In genomic region chr3R:14397927-14398326, dm6 we compare ENCODE assay signal across 3 fruit fly cellular contexts.
A peak's percentile ranks its signal among the peaks of the same experiment; 100 is the strongest.
TF ChIP-seq lines count a peak whose summit lies in the region.

No protein-coding gene starts in this region.

TF ChIP-seq in whole organism, prepupa, 60 proteins besides CTCF, POLR2A, EP300 and RAD21:
- TF ChIP-seq cyc (GFP tag; optimal IDR thresholded peaks at IDR 0.05; lab: Kevin White, UChicago) (peak; percentile 65), Met (GFP tag; optimal IDR thresholded peaks at IDR 0.05; lab: Kevin White, UChicago) (peak; percentile 10), Eip75B (GFP tag; optimal IDR thresholded peaks at IDR 0.05; lab: Kevin White, UChicago) (peak; percentile 24), OdsH (GFP tag; optimal IDR thresholded peaks at IDR 0.05; lab: Kevin White, UChicago) (peak; percentile 0), CG6808 (GFP tag; optimal IDR thresholded peaks at IDR 0.05; lab: Kevin White, UChicago) (peak; percentile 20), lz (GFP tag; optimal IDR thresholded peaks at IDR 0.05; lab: Kevin White, UChicago) (peak; percentile 48), Eip78C (GFP tag; lab: Kevin White, UChicago) (peak; percentile 35), CG6792 (GFP tag; optimal IDR thresholded peaks at IDR 0.05; lab: Kevin White, UChicago) (peak; percentile 10), CG34406 (GFP tag; optimal IDR thresholded peaks at IDR 0.05; lab: Kevin White, UChicago) (peak; percentile 12), Hr39 (GFP tag; optimal IDR thresholded peaks at IDR 0.05; lab: Kevin White, UChicago) (peak; percentile 13), CG6854 (GFP tag; optimal IDR thresholded peaks at IDR 0.05; lab: Kevin White, UChicago) (peak; percentile 18), CG8319 (GFP tag; optimal IDR thresholded peaks at IDR 0.05; lab: Kevin White, UChicago) (peak; percentile 21), fd59A (GFP tag; optimal IDR thresholded peaks at IDR 0.05; lab: Kevin White, UChicago) (no peak), CG11294 (GFP tag; IDR thresholded peaks at IDR 0.05; lab: Robert Waterston, UW) (no peak), Eip93F (GFP tag; optimal IDR thresholded peaks at IDR 0.05; lab: Kevin White, UChicago) (peak; percentile 52), CG11902 (GFP tag; optimal IDR thresholded peaks at IDR 0.05; lab: Kevin White, UChicago) (no peak), Blimp-1 (GFP tag; optimal IDR thresholded peaks at IDR 0.05; lab: Kevin White, UChicago) (peak; percentile 88), Ets21C (GFP tag; optimal IDR thresholded peaks at IDR 0.05; lab: Kevin White, UChicago) (peak; percentile 24), Smox (GFP tag; optimal IDR thresholded peaks at IDR 0.05; lab: Kevin White, UChicago) (no peak), dsx (GFP tag; optimal IDR thresholded peaks at IDR 0.05; lab: Kevin White, UChicago; ENCODE audit: poor library complexity, severe bottlenecking) (no peak), salr (GFP tag; optimal IDR thresholded peaks at IDR 0.05; lab: Kevin White, UChicago) (no peak), CG7368 (GFP tag; optimal IDR thresholded peaks at IDR 0.05; lab: Kevin White, UChicago) (no peak), esn (GFP tag; optimal IDR thresholded peaks at IDR 0.05; lab: Kevin White, UChicago) (peak; percentile 60), topi (GFP tag; optimal IDR thresholded peaks at IDR 0.05; lab: Kevin White, UChicago) (peak; percentile 36), CG3919 (GFP tag; optimal IDR thresholded peaks at IDR 0.05; lab: Kevin White, UChicago) (peak; percentile 33), CG1621 (tag; optimal IDR thresholded peaks at IDR 0.05; lab: Kevin White, UChicago) (no peak)

TF ChIP-seq in whole organism, pupa, 21 proteins besides CTCF, POLR2A, EP300 and RAD21:
- TF ChIP-seq D1 (tag; optimal IDR thresholded peaks at IDR 0.05; lab: Kevin White, UChicago) = no peak
- peak; percentile 4 for TF ChIP-seq CG17806 (tag; optimal IDR thresholded peaks at IDR 0.05; lab: Kevin White, UChicago)
- no peak for TF ChIP-seq EcR (GFP tag; optimal IDR thresholded peaks at IDR 0.05; lab: Kevin White, UChicago)
- TF ChIP-seq CG32121 (GFP tag; IDR thresholded peaks at IDR 0.05; lab: Robert Waterston, UW) = no peak
- TF ChIP-seq CG8159 (tag; optimal IDR thresholded peaks at IDR 0.05; lab: Kevin White, UChicago) = peak; percentile 46
- no peak for TF ChIP-seq Ets98B (GFP tag; IDR thresholded peaks at IDR 0.05; lab: Robert Waterston, UW)
- TF ChIP-seq Pif1A (GFP tag; optimal IDR thresholded peaks at IDR 0.05; lab: Kevin White, UChicago) = no peak
- TF ChIP-seq rn (GFP tag; IDR thresholded peaks at IDR 0.05; lab: Robert Waterston, UW) = no peak
- no peak for TF ChIP-seq CG12605 (GFP tag; IDR thresholded peaks at IDR 0.05; lab: Robert Waterston, UW)
- TF ChIP-seq gl (tag; optimal IDR thresholded peaks at IDR 0.05; lab: Kevin White, UChicago) = no peak
- TF ChIP-seq CG14655 (GFP tag; optimal IDR thresholded peaks at IDR 0.05; lab: Kevin White, UChicago) = no peak
- peak; percentile 15 for TF ChIP-seq Snoo (tag; optimal IDR thresholded peaks at IDR 0.05; lab: Kevin White, UChicago)

TF ChIP-seq in whole organism, wandering third instar larva, 38 proteins besides CTCF, POLR2A, EP300 and RAD21:
- TF ChIP-seq foxo (GFP tag; optimal IDR thresholded peaks at IDR 0.05; lab: Kevin White, UChicago) (peak in 1 of 2 experiments; percentile 64), lola (GFP tag; optimal IDR thresholded peaks at IDR 0.05; lab: Kevin White, UChicago) (no peak), Abd-B (GFP tag; optimal IDR thresholded peaks at IDR 0.05; lab: Kevin White, UChicago) (no peak), Hr83 (GFP tag; optimal IDR thresholded peaks at IDR 0.05; lab: Kevin White, UChicago; ENCODE audit: poor library complexity, severe bottlenecking) (no peak), sv (GFP tag; optimal IDR thresholded peaks at IDR 0.05; lab: Kevin White, UChicago) (no peak), rgr (GFP tag; optimal IDR thresholded peaks at IDR 0.05; lab: Kevin White, UChicago) (no peak), dmrt93B (GFP tag; optimal IDR thresholded peaks at IDR 0.05; lab: Kevin White, UChicago) (peak; percentile 59), ey (GFP tag; optimal IDR thresholded peaks at IDR 0.05; lab: Kevin White, UChicago) (no peak), Myc (optimal IDR thresholded peaks at IDR 0.05; lab: Kevin White, UChicago) (no peak), h (GFP tag; optimal IDR thresholded peaks at IDR 0.05; lab: Kevin White, UChicago) (no peak), Mio (GFP tag; optimal IDR thresholded peaks at IDR 0.05; lab: Kevin White, UChicago) (no peak), Dfd (GFP tag; optimal IDR thresholded peaks at IDR 0.05; lab: Kevin White, UChicago) (no peak), GATAd (GFP tag; optimal IDR thresholded peaks at IDR 0.05; lab: Kevin White, UChicago) (no peak), OdsH (GFP tag; optimal IDR thresholded peaks at IDR 0.05; lab: Kevin White, UChicago) (peak; percentile 35), Hr78 (GFP tag; optimal IDR thresholded peaks at IDR 0.05; lab: Kevin White, UChicago) (no peak), woc (GFP tag; optimal IDR thresholded peaks at IDR 0.05; lab: Kevin White, UChicago) (no peak), Rel (GFP tag; optimal IDR thresholded peaks at IDR 0.05; lab: Kevin White, UChicago) (no peak), Rel (tag; optimal IDR thresholded peaks at IDR 0.05; lab: Kevin White, UChicago) (no peak), Jra (GFP tag; optimal IDR thresholded peaks at IDR 0.05; lab: Kevin White, UChicago) (no peak), N (GFP tag; optimal IDR thresholded peaks at IDR 0.05; lab: Kevin White, UChicago) (no peak), HLH106 (tag; optimal IDR thresholded peaks at IDR 0.05; lab: Kevin White, UChicago) (peak; percentile 65), brk (GFP tag; optimal IDR thresholded peaks at IDR 0.05; lab: Kevin White, UChicago) (no peak), CrebA (GFP tag; optimal IDR thresholded peaks at IDR 0.05; lab: Kevin White, UChicago; ENCODE audit: borderline replicate concordance) (no peak), Dif (GFP tag; optimal IDR thresholded peaks at IDR 0.05; lab: Kevin White, UChicago; ENCODE audit: partially characterized antibody) (no peak), psq (GFP tag; optimal IDR thresholded peaks at IDR 0.05; lab: Kevin White, UChicago) (no peak), sage (GFP tag; optimal IDR thresholded peaks at IDR 0.05; lab: Kevin White, UChicago) (peak; percentile 40), Sp1 (GFP tag; optimal IDR thresholded peaks at IDR 0.05; lab: Kevin White, UChicago) (peak; percentile 73), Hnf4 (GFP tag; optimal IDR thresholded peaks at IDR 0.05; lab: Kevin White, UChicago) (peak; percentile 11), CG32264 (GFP tag; optimal IDR thresholded peaks at IDR 0.05; lab: Kevin White, UChicago) (no peak), br (GFP tag; optimal IDR thresholded peaks at IDR 0.05; lab: Kevin White, UChicago) (no peak), jim (GFP tag; optimal IDR thresholded peaks at IDR 0.05; lab: Kevin White, UChicago) (no peak), usp (GFP tag; optimal IDR thresholded peaks at IDR 0.05; lab: Kevin White, UChicago) (no peak), dsf (GFP tag; optimal IDR thresholded peaks at IDR 0.05; lab: Kevin White, UChicago; ENCODE audit: borderline replicate concordance) (no peak), fru (GFP tag; optimal IDR thresholded peaks at IDR 0.05; lab: Kevin White, UChicago) (peak; percentile 70), dl (GFP tag; optimal IDR thresholded peaks at IDR 0.05; lab: Kevin White, UChicago; ENCODE audit: insufficient read depth in 1 of 2, partially characterized antibody in 2 of 2) (no peak), CG9705 (GFP tag; optimal IDR thresholded peaks at IDR 0.05; lab: Kevin White, UChicago) (peak; percentile 49), pan (optimal IDR thresholded peaks at IDR 0.05; lab: Kevin White, UChicago) (no peak), tai (GFP tag; optimal IDR thresholded peaks at IDR 0.05; lab: Kevin White, UChicago) (no peak), Vsx2 (GFP tag; optimal IDR thresholded peaks at IDR 0.05; lab: Kevin White, UChicago; ENCODE audit: partially characterized antibody) (no peak)

Comparison
In these comparisons a context has a peak if more than half of its experiments do, and no peak if none do; other contexts are left out.
1. Of the 1 proteins assayed by ChIP-seq in both whole organism, prepupa and whole organism, wandering third instar larva: peak only in whole organism, prepupa: none; only in whole organism, wandering third instar larva: none; in both: OdsH; in neither: 0.